Worm (Caenorhabditis elegans) whole organism, L1 larva: ENCODE data around the gene T03F6.4.
A peak's percentile ranks its signal among the peaks of the same experiment; 100 is the strongest.

Experiments used
- C34B4.2 ChIP-seq: sonication (generic microtip); optimal IDR thresholded peaks from 2 replicates; lab custom pipeline; 2017; ENCODE audit warnings: mild to moderate bottlenecking, missing genetic modification characterization, missing compliant biosample characterization
- F16B12.6 ChIP-seq: fragments of 150-350 bp; optimal IDR thresholded peaks from 2 replicates; lab custom pipeline; 2014; ENCODE audit warnings: missing biosample characterization, missing genetic modification characterization
- blmp-1 ChIP-seq: fragments of 150-350 bp; optimal IDR thresholded peaks from 2 replicates; lab custom pipeline; 2014; ENCODE audit warnings: missing biosample characterization, missing genetic modification characterization
- ceh-63 ChIP-seq: fragments of 200-800 bp; sonication (Bioruptor generic); optimal IDR thresholded peaks from 2 replicates; lab custom pipeline; 2018; ENCODE audit warnings: mild to moderate bottlenecking, missing genetic modification characterization, missing compliant biosample characterization
- ceh-8 ChIP-seq: fragments of 200-800 bp; sonication (Bioruptor generic); optimal IDR thresholded peaks from 2 replicates; lab custom pipeline; 2018; ENCODE audit warnings: mild to moderate bottlenecking, missing genetic modification characterization, moderate library complexity, missing compliant biosample characterization
- ceh-82 ChIP-seq, 3 experiments: fragments of 150-350 bp in 1 of 3; sonication (generic microtip) in 2 of 3; optimal IDR thresholded peaks; 2 replicates each; lab custom pipeline; 2014 to 2017; ENCODE audit warnings: missing biosample characterization in 3 of 3, missing genetic modification characterization in 3 of 3
- ces-1 ChIP-seq: fragments of 150-350 bp; optimal IDR thresholded peaks from 2 replicates; lab custom pipeline; 2014; ENCODE audit warnings: missing biosample characterization, missing genetic modification reagents, missing genetic modification characterization
- dpl-1 ChIP-seq, 3 experiments: fragments of 150-350 bp in 2 of 3; sonication (generic microtip) in 1 of 3; optimal IDR thresholded peaks; 2 replicates each; lab custom pipeline; 2014 to 2017; ENCODE audit warnings: missing biosample characterization in 3 of 3, missing genetic modification characterization in 3 of 3, missing genetic modification reagents in 3 of 3
- efl-1 ChIP-seq, 4 experiments: fragments of 150-350 bp; optimal IDR thresholded peaks in 3 of 4; peaks in 1 of 4; 1 replicate in 1 of 4; 2 replicates in 3 of 4; lab custom pipeline; 2014; ENCODE audit warnings: missing biosample characterization in 2 of 4, missing genetic modification characterization in 2 of 4, missing genetic modification reagents in 2 of 4
- egl-27 ChIP-seq, 2 experiments: fragments of 150-350 bp in 1 of 2; sonication (generic microtip); optimal IDR thresholded peaks; 3 replicates each; lab custom pipeline; 2017 to 2018; ENCODE audit warnings: missing biosample characterization in 2 of 2, missing genetic modification characterization in 2 of 2, missing genetic modification reagents in 2 of 2
- fkh-8 ChIP-seq: sonication (generic microtip); optimal IDR thresholded peaks from 2 replicates; lab custom pipeline; 2016; ENCODE audit warnings: mild to moderate bottlenecking, missing genetic modification characterization, missing compliant biosample characterization
- fos-1 ChIP-seq: fragments of 150-350 bp; optimal IDR thresholded peaks from 2 replicates; lab custom pipeline; 2014; ENCODE audit warnings: missing biosample characterization, missing genetic modification characterization
- hpl-2 ChIP-seq: fragments of 150-350 bp; optimal IDR thresholded peaks from 2 replicates; lab custom pipeline; 2014; ENCODE audit warnings: missing biosample characterization, missing genetic modification reagents, missing genetic modification characterization
- irx-1 ChIP-seq: sonication (generic microtip); optimal IDR thresholded peaks from 2 replicates; lab custom pipeline; 2016; ENCODE audit warnings: missing genetic modification characterization, missing compliant biosample characterization
- jun-1 ChIP-seq: fragments of 150-350 bp; optimal IDR thresholded peaks from 2 replicates; lab custom pipeline; 2014; ENCODE audit warnings: missing biosample characterization, missing genetic modification reagents, missing genetic modification characterization
- lin-14 ChIP-seq: fragments of 200-800 bp; sonication (Bioruptor generic); optimal IDR thresholded peaks from 2 replicates; lab custom pipeline; 2018; ENCODE audit warnings: mild to moderate bottlenecking, missing genetic modification characterization, moderate library complexity, missing compliant biosample characterization
- lin-15B ChIP-seq: fragments of 150-350 bp; sonication (generic microtip); optimal IDR thresholded peaks from 3 replicates; lab custom pipeline; 2014; ENCODE audit warnings: missing biosample characterization, missing genetic modification characterization
- lin-35 ChIP-seq, 2 experiments: fragments of 150-350 bp; optimal IDR thresholded peaks; 2 replicates each; lab custom pipeline; 2014; ENCODE audit warnings: missing biosample characterization in 2 of 2, missing genetic modification characterization in 2 of 2, missing genetic modification reagents in 2 of 2
- lsy-2 ChIP-seq, 2 experiments: fragments of 150-350 bp; optimal IDR thresholded peaks; 2 replicates each; lab custom pipeline; 2014; ENCODE audit warnings: missing biosample characterization in 2 of 2, missing genetic modification characterization in 2 of 2
- mdl-1 ChIP-seq, 2 experiments: fragments of 150-350 bp; optimal IDR thresholded peaks; 2 replicates each; lab custom pipeline; 2014 to 2017; ENCODE audit warnings: missing biosample characterization in 2 of 2, missing genetic modification characterization in 2 of 2, inconsistent platforms in 1 of 2
- nhr-19 ChIP-seq: fragments of 200-800 bp; sonication (Bioruptor generic); conservative IDR thresholded peaks from 2 replicates; pipeline ENCODE4 v1.3.6; 2022; ENCODE audit warnings: missing genetic modification characterization, missing compliant biosample characterization
- nhr-20 ChIP-seq: sonication (generic microtip); optimal IDR thresholded peaks from 2 replicates; lab custom pipeline; 2016; ENCODE audit warnings: mild to moderate bottlenecking, missing genetic modification characterization, missing compliant biosample characterization
- nhr-47 ChIP-seq: sonication (generic microtip); optimal IDR thresholded peaks from 2 replicates; lab custom pipeline; 2016; ENCODE audit warnings: mild to moderate bottlenecking, missing genetic modification characterization, moderate library complexity, missing compliant biosample characterization
- nhr-71 ChIP-seq: sonication (generic microtip); optimal IDR thresholded peaks from 2 replicates; lab custom pipeline; 2016; ENCODE audit warnings: mild to moderate bottlenecking, missing genetic modification characterization, moderate library complexity, missing compliant biosample characterization
- nhr-76 ChIP-seq: sonication (generic microtip); optimal IDR thresholded peaks from 2 replicates; lab custom pipeline; 2017; ENCODE audit warnings: missing biosample characterization, missing genetic modification characterization
- nhr-85 ChIP-seq: sonication (generic microtip); peaks from one replicate; lab custom pipeline; 2016; ENCODE audit warnings: missing genetic modification characterization, inconsistent platforms, missing compliant biosample characterization
- skn-1 ChIP-seq: fragments of 150-350 bp; optimal IDR thresholded peaks from 2 replicates; lab custom pipeline; 2014; ENCODE audit warnings: missing biosample characterization, missing genetic modification characterization
- snpc-4 ChIP-seq: fragments of 150-350 bp; optimal IDR thresholded peaks from 2 replicates; lab custom pipeline; 2014; ENCODE audit warnings: missing biosample characterization, missing genetic modification characterization
- snu-23 ChIP-seq: sonication (generic microtip); optimal IDR thresholded peaks from 2 replicates; lab custom pipeline; 2016; ENCODE audit warnings: missing genetic modification characterization, missing compliant biosample characterization
- sox-4 ChIP-seq: sonication (generic microtip); optimal IDR thresholded peaks from 2 replicates; lab custom pipeline; 2016; ENCODE audit warnings: missing genetic modification characterization, missing compliant biosample characterization
- swsn-7 ChIP-seq: sonication (generic microtip); optimal IDR thresholded peaks from 2 replicates; lab custom pipeline; 2016; ENCODE audit warnings: missing genetic modification characterization, missing compliant biosample characterization
- vab-15 ChIP-seq: sonication (generic microtip); optimal IDR thresholded peaks from 2 replicates; lab custom pipeline; 2017; ENCODE audit warnings: missing genotype, mild to moderate bottlenecking, missing genetic modification characterization, missing compliant biosample characterization
- xbp-1 ChIP-seq: sonication (generic microtip); optimal IDR thresholded peaks from 2 replicates; lab custom pipeline; 2016; ENCODE audit warnings: missing genetic modification characterization, missing compliant biosample characterization

The T03F6.4 gene

DNA sequence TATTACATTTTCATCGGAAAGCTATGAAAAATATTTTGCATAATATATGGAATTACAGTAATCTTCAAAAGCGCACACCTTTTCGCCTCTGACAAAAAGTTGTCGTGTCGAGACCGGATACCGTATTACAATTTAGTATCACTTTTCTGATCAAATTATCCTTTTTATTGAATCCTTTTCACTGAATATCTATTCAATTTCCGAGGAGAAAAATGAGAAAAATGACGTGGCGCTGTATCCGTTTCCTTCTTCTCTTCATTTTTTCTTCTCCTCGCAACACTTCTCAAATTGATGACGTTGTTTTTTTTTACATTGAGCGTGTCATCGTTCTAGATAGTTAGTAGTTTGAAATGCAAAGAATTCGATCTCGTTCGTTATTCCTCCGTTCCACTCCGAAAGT is 35.0 kb upstream of the T03F6.4 start:
- TF ChIP-seq lin-14 (GFP tag; lab: Kevin White, UChicago) (peak; percentile 66), C34B4.2 (tag; lab: Kevin White, UChicago) (no peak), snpc-4 (tag; lab: Kevin White, UChicago) (no peak), nhr-71 (peak; percentile 3), lsy-2 (tag; optimal IDR thresholded peaks at IDR 0.05; lab: Kevin White, UChicago) (peak in 1 of 2 experiments; percentile 12), nhr-85 (tag; lab: Kevin White, UChicago) (no peak)
- TF ChIP-seq, all 84 proteins: peak for 3

DNA sequence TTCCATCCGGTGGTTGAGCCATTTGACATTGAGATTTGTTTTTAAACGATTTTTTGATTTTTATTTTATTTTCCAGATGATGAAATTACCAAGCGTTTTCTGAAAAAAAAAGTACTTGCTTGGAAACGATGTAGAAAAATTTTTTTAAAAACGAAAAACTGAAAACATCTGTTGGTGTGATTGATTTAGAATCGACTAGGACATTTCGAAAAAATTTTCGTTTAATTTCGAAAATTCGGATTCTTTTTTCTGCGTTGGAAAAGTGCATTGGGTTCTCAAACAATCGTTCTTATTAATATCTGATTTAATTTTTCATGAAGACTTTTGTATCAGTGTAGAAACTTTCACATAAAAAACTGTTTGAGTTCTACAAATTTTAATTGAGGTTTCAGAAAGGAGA is 26.7 kb upstream of the T03F6.4 start, which contains the start of gene F53A2.9:
TSS of gene F53A2.9 (minus strand) at position 101 of the 400 bp plus-strand sequence.
- TF ChIP-seq snpc-4 (tag; lab: Kevin White, UChicago) = no peak
- no peak for TF ChIP-seq nhr-19
- no peak for TF ChIP-seq vab-15 (tag; lab: Kevin White, UChicago)
- TF ChIP-seq nhr-76 (tag; lab: Kevin White, UChicago) = no peak

DNA sequence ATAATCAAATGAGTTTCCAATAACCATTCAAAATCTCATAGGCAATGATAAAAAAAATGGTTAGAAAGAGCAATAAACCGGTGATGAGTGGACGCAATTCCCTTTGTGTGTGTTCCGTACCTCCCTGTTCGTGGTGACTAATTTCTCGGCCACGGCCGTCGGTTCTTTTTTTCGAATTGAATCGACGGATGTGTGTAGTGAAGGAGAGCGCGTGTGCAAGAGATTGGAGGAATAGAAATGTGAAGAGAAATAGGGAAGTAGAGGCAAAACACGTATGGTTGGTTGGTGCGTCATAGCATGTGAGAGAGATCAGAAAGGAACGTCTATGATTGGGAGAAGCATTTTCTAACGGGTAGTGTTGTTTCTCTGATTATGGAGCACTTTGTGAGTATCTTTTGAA is 26.1 kb upstream of the T03F6.4 start:
- TF ChIP-seq nhr-71 (peak; percentile 48), hpl-2 (GFP tag; lab: Kevin White, UChicago) (no peak), lin-15B (tag; lab: Kevin White, UChicago) (peak; percentile 4), nhr-19 (no peak), xbp-1 (tag; lab: Kevin White, UChicago) (peak; percentile 13), sox-4 (tag; lab: Kevin White, UChicago) (no peak), mdl-1 (tag; optimal IDR thresholded peaks at IDR 0.05; lab: Kevin White, UChicago) (peak in 1 of 2 experiments; percentile 66), fkh-8 (tag; lab: Kevin White, UChicago) (peak; percentile 77), snu-23 (GFP tag; lab: Kevin White, UChicago) (peak; percentile 50), ceh-8 (GFP tag; lab: Kevin White, UChicago) (no peak), jun-1 (tag; lab: Kevin White, UChicago) (peak; percentile 18), F16B12.6 (tag; lab: Kevin White, UChicago) (peak; percentile 56), lin-35 (GFP tag; optimal IDR thresholded peaks at IDR 0.05; lab: Kevin White, UChicago) (peak; percentile 36 to 58), nhr-47 (tag; lab: Kevin White, UChicago) (peak; percentile 16), nhr-85 (tag; lab: Kevin White, UChicago) (peak; percentile 59), vab-15 (tag; lab: Kevin White, UChicago) (no peak), blmp-1 (tag; lab: Kevin White, UChicago) (peak; percentile 58), skn-1 (tag; lab: Kevin White, UChicago) (peak; percentile 68), fos-1 (tag; lab: Kevin White, UChicago) (peak; percentile 37), nhr-20 (tag; lab: Kevin White, UChicago) (peak; percentile 21), irx-1 (tag; lab: Kevin White, UChicago) (no peak), efl-1 (optimal IDR thresholded peaks at IDR 0.05; lab: Kevin White, UChicago) (peak; percentile 36 to 41), efl-1 (GFP tag; optimal IDR thresholded peaks at IDR 0.05 in 1 of 2; lab: Kevin White, UChicago) (peak; percentile 31 to 67), ceh-82 (tag; optimal IDR thresholded peaks at IDR 0.05; lab: Kevin White, UChicago) (peak in 1 of 3 experiments; percentile 69), egl-27 (tag; optimal IDR thresholded peaks at IDR 0.05; lab: Kevin White, UChicago) (no peak), lin-14 (GFP tag; lab: Kevin White, UChicago) (peak; percentile 98), lsy-2 (tag; optimal IDR thresholded peaks at IDR 0.05; lab: Kevin White, UChicago) (peak; percentile 17 to 63), ces-1 (GFP tag; lab: Kevin White, UChicago) (no peak), swsn-7 (peak; percentile 9), dpl-1 (GFP tag; optimal IDR thresholded peaks at IDR 0.05; lab: Kevin White, UChicago) (peak in 2 of 3 experiments; percentile 34 to 60)

DNA sequence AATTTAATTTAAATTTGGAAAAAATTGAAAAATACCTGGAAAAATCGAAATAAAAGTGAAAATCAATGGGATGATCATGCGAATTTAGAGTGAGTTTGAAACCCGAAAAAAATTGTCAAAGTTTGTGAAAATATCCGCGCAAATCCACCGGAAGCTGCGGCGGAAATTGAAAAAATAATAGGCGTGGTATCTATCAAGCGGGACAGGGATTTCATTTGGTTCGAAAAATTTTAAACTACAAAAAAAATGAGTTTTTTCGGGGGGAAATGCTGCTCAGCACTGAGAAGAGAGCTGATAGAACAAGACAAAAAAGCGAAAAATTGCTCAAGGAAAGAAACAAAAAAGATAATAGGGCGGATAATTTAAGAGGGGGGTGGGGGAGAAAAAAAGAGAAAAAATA is 15.0 kb upstream of the T03F6.4 start, which contains the start of gene T03F6.9:
TSS of gene T03F6.9 (minus strand) at position 101 of the 400 bp plus-strand sequence.
- TF ChIP-seq fkh-8 (tag; lab: Kevin White, UChicago) (peak; percentile 0), ceh-63 (GFP tag; lab: Kevin White, UChicago) (no peak)
